Worm (Caenorhabditis elegans): ENCODE data around the gene Y113G7A.13.

Y113G7A.13 gene

DNA sequence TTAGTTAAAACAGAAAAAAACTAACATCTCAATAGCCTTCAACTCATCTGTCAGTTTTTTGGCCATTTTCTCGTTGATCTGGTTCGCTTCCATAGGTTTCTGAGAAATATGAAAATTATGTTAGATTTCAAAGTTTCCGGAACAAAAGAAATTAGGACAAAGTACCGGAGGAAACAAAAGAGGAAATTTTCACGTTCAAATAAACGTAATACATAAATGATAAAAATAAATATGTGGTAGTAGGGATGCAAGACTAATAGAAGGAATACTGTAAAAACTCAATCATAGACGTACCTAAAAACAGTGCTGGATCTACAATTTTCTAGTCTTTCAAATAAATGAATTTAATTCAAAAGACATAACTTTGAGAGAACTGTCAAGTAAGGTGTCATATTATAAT is 40.8 kb downstream of the Y113G7A.13 start, which contains the start of gene fbxa-116:
Gene fbxa-116 (minus strand): TSS at position 101 of the 400 bp plus-strand sequence.
- TF ChIP-seq ztf-23 (GFP tag; IDR thresholded peaks at IDR 0.05) (no peak), ztf-29 (GFP tag; IDR thresholded peaks at IDR 0.05) (no peak), cog-1 (tag; optimal IDR thresholded peaks at IDR 0.05) (no peak), med-1 (GFP tag; optimal IDR thresholded peaks at IDR 0.05; ENCODE audit: insufficient read depth) (no peak), tab-1 (GFP tag; IDR thresholded peaks at IDR 0.05) (no peak), klf-2 (GFP tag; conservative IDR thresholded peaks at IDR 0.05) (no peak), T22C8.4 (GFP tag; IDR thresholded peaks at IDR 0.05) (no peak), ref-1 (GFP tag; conservative IDR thresholded peaks at IDR 0.05) (no peak), flt-1 (GFP tag; IDR thresholded peaks at IDR 0.05) (no peak)

DNA sequence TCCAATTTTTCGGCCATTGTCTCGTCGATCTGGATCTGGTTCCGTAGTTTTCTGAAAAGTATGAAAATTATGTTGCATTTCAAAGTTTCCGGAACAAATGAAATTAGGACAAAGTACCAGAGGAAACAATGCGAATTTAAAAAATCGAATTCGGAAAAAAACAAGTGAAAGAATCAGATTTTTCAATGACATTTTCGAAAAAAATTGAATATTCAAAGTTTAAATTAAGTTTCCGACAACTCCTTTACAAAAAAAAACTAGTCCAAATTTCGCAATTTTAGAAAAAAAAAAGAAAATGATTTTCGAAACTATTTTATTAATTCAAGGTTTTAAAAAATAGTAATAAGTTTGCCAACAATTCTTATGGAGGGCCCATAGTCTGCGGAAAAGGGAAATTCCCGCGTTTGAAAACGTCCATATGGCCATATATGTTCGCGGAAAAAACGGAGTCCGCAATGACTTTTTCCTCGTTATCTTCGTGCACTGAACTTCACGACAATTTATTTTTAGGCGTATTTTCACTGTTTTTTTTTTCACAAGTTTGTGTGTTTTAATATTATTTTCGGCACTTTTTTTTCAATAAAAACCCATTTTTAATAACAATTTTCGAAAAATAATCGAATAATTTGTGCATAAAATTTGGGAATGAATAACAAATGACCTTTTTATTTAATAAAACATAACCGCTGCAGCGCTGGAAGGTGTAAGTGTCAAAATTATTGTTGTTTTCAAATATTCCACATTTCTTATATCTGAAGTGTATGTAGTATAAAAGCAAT is 44.3 kb downstream of the Y113G7A.13 start, which contains the start of the genes fbxa-115 and Y113G7B.27:
Gene fbxa-115 (minus strand): TSS at position 51 of the 779 bp plus-strand sequence.
Gene Y113G7B.27 (plus strand): TSS at position 729 of the 779 bp plus-strand sequence.
- no peak for TF ChIP-seq ztf-23 (GFP tag; IDR thresholded peaks at IDR 0.05)
- TF ChIP-seq ref-1 (GFP tag; conservative IDR thresholded peaks at IDR 0.05), result no peak
- TF ChIP-seq klf-2 (GFP tag; conservative IDR thresholded peaks at IDR 0.05), result no peak
- TF ChIP-seq cog-1 (tag; optimal IDR thresholded peaks at IDR 0.05), result no peak
- TF ChIP-seq tab-1 (GFP tag; IDR thresholded peaks at IDR 0.05), result no peak
- TF ChIP-seq med-1 (GFP tag; optimal IDR thresholded peaks at IDR 0.05; ENCODE audit: insufficient read depth), result no peak
- TF ChIP-seq ztf-29 (GFP tag; IDR thresholded peaks at IDR 0.05), result no peak
- TF ChIP-seq flt-1 (GFP tag; IDR thresholded peaks at IDR 0.05), result no peak
- no peak for TF ChIP-seq T22C8.4 (GFP tag; IDR thresholded peaks at IDR 0.05)

ce11 chrV:20195451-20196036 is 47.5 kb downstream of the Y113G7A.13 start, which contains the start of the genes srh-217 and Y113G7B.28:
Gene srh-217 (minus strand): TSS chrV:20195551.
Gene Y113G7B.28 (plus strand): TSS chrV:20195986.
- TF ChIP-seq med-1 (GFP tag; optimal IDR thresholded peaks at IDR 0.05; ENCODE audit: insufficient read depth) (no peak), klf-2 (GFP tag; conservative IDR thresholded peaks at IDR 0.05) (no peak), ztf-23 (GFP tag; IDR thresholded peaks at IDR 0.05) (no peak), cog-1 (tag; optimal IDR thresholded peaks at IDR 0.05) (no peak), T22C8.4 (GFP tag; IDR thresholded peaks at IDR 0.05) (no peak), flt-1 (GFP tag; IDR thresholded peaks at IDR 0.05) (no peak), ztf-29 (GFP tag; IDR thresholded peaks at IDR 0.05) (no peak), tab-1 (GFP tag; IDR thresholded peaks at IDR 0.05) (no peak), ref-1 (GFP tag; conservative IDR thresholded peaks at IDR 0.05) (no peak)

- TF ChIP-seq ztf-29 (GFP tag; IDR thresholded peaks at IDR 0.05) (no peak), med-1 (GFP tag; optimal IDR thresholded peaks at IDR 0.05; ENCODE audit: insufficient read depth) (no peak), klf-2 (GFP tag; conservative IDR thresholded peaks at IDR 0.05) (no peak), cog-1 (tag; optimal IDR thresholded peaks at IDR 0.05) (no peak), ref-1 (GFP tag; conservative IDR thresholded peaks at IDR 0.05) (no peak), tab-1 (GFP tag; IDR thresholded peaks at IDR 0.05) (no peak), ztf-23 (GFP tag; IDR thresholded peaks at IDR 0.05) (no peak), T22C8.4 (GFP tag; IDR thresholded peaks at IDR 0.05) (no peak), flt-1 (GFP tag; IDR thresholded peaks at IDR 0.05) (no peak)
Measured at ce11 chrV:20196671-20197070, 48.7 kb downstream of the Y113G7A.13 start, which contains the start of gene ftr-1. Gene ftr-1 (plus strand): TSS chrV:20196971.

DNA sequence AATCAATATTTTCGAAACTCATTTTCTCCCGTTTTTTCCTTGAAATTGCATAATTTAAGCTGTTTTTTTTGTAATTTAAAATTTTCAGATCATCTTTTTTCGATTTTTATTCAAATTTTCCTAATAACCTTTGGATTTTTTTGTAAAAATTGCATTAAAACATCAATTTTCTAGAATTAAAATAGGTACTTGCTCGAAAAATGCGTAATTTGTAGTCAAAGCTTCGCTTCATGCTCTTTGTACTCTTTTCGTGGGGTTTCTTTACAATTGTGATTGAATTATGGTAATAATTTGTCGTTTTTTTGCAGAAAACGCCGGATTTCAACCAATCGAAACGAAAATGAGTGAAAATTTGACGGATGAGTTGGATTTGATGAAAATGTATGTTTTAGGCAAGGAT is 51.0 kb downstream of the Y113G7A.13 start, which contains the start of gene fog-2:
Gene fog-2 (plus strand): TSS at position 301 of the 400 bp plus-strand sequence.
- TF ChIP-seq tab-1 (GFP tag; IDR thresholded peaks at IDR 0.05) (no peak), klf-2 (GFP tag; conservative IDR thresholded peaks at IDR 0.05) (no peak), ztf-29 (GFP tag; IDR thresholded peaks at IDR 0.05) (no peak), ref-1 (GFP tag; conservative IDR thresholded peaks at IDR 0.05) (no peak), cog-1 (tag; optimal IDR thresholded peaks at IDR 0.05) (no peak), med-1 (GFP tag; optimal IDR thresholded peaks at IDR 0.05; ENCODE audit: insufficient read depth) (no peak), ztf-23 (GFP tag; IDR thresholded peaks at IDR 0.05) (no peak)

DNA sequence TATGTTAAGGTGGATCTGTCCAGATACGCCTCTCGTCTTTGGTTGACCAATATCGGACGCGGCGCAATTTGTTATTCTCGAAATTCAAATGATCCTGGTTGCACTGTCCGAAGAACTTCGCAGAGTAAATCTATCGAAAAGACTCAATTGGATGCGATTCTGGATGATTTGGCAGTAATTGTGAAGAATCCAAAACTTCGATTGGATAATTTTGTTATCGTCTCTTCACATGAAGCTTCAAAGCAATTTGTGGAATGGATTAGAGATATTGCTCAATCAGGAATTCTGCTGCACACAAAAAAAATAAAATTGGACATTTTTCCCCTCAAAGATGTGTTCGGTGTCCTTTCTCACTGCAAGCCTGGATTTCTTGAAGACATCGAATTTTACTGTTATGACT is 51.7 kb downstream of the Y113G7A.13 start:
- TF ChIP-seq med-1 (GFP tag; optimal IDR thresholded peaks at IDR 0.05; ENCODE audit: insufficient read depth), result no peak
- no peak for TF ChIP-seq tab-1 (GFP tag; IDR thresholded peaks at IDR 0.05)
- TF ChIP-seq ztf-23 (GFP tag; IDR thresholded peaks at IDR 0.05), result no peak
- no peak for TF ChIP-seq ztf-29 (GFP tag; IDR thresholded peaks at IDR 0.05)
- TF ChIP-seq flt-1 (GFP tag; IDR thresholded peaks at IDR 0.05), result no peak
- no peak for TF ChIP-seq cog-1 (tag; optimal IDR thresholded peaks at IDR 0.05)
- TF ChIP-seq T22C8.4 (GFP tag; IDR thresholded peaks at IDR 0.05), result no peak
- TF ChIP-seq klf-2 (GFP tag; conservative IDR thresholded peaks at IDR 0.05), result no peak

All from whole organism, midembryonic.